Fruit fly (Drosophila melanogaster) whole organism, pupa: Measurements from ENCODE around the gene CG12983.

Experiments
- CG10348 ChIP-seq: fragments of 200-800 bp; sonication (Bioruptor generic); IDR thresholded peaks from 2 replicates; pipeline ENCODE4 v1.3.6; 2022; ENCODE audit warnings: missing biosample characterization, missing genetic modification characterization
- CG12605 ChIP-seq: fragments of 200-800 bp; sonication (Bioruptor generic); IDR thresholded peaks from 2 replicates; pipeline ENCODE4 v1.3.6; 2022; ENCODE audit warnings: missing biosample characterization, missing genetic modification characterization
- CG13204 ChIP-seq: fragments of 200-800 bp; sonication (Bioruptor generic); optimal IDR thresholded peaks from 2 replicates; lab custom pipeline; 2018; ENCODE audit warnings: missing biosample characterization, mild to moderate bottlenecking, missing genetic modification characterization, moderate library complexity
- CG14655 ChIP-seq: fragments of 200-800 bp; sonication (Bioruptor generic); optimal IDR thresholded peaks from 3 replicates; lab custom pipeline; 2017; ENCODE audit warnings: mild to moderate bottlenecking, missing biosample characterization, missing genetic modification reagents, missing genetic modification characterization
- CG15710 ChIP-seq: fragments of 200-800 bp; sonication (Bioruptor generic); optimal IDR thresholded peaks from 2 replicates; lab custom pipeline; 2018; ENCODE audit warnings: missing biosample characterization, mild to moderate bottlenecking, missing genetic modification characterization, moderate library complexity
- CG17806 ChIP-seq: fragments of 200-800 bp; sonication (Bioruptor generic); optimal IDR thresholded peaks from 2 replicates; lab custom pipeline; 2018; ENCODE audit warnings: missing biosample characterization, mild to moderate bottlenecking, missing genetic modification characterization, moderate library complexity
- CG32121 ChIP-seq: fragments of 200-800 bp; sonication (Bioruptor generic); IDR thresholded peaks from 2 replicates; pipeline ENCODE4 v1.3.6; 2022; ENCODE audit warnings: missing biosample characterization, missing genetic modification characterization
- CG34367 ChIP-seq: fragments of 200-800 bp; sonication (Bioruptor generic); optimal IDR thresholded peaks from 2 replicates; lab custom pipeline; 2018; ENCODE audit warnings: missing biosample characterization, mild to moderate bottlenecking, missing genetic modification characterization
- CG4496 ChIP-seq: fragments of 200-800 bp; sonication (Bioruptor generic); IDR thresholded peaks from 3 replicates; pipeline ENCODE4 v1.3.6; 2022; ENCODE audit warnings: missing biosample characterization, missing genetic modification characterization
- CG8159 ChIP-seq: fragments of 200-800 bp; sonication (Bioruptor generic); optimal IDR thresholded peaks from 3 replicates; lab custom pipeline; 2018; ENCODE audit warnings: missing biosample characterization, mild to moderate bottlenecking, missing genetic modification characterization, moderate library complexity
- CG8301 ChIP-seq: fragments of 200-800 bp; sonication (Bioruptor generic); optimal IDR thresholded peaks from 2 replicates; lab custom pipeline; 2018; ENCODE audit warnings: missing biosample characterization, mild to moderate bottlenecking, missing genetic modification characterization
- CG9948 ChIP-seq: fragments of 200-800 bp; sonication (Bioruptor generic); optimal IDR thresholded peaks from 2 replicates; lab custom pipeline; 2018; ENCODE audit warnings: missing biosample characterization, mild to moderate bottlenecking, missing genetic modification characterization, moderate library complexity
- D1 ChIP-seq: fragments of 200-800 bp; sonication (Bioruptor generic); optimal IDR thresholded peaks from 2 replicates; lab custom pipeline; 2018; ENCODE audit warnings: missing biosample characterization, mild to moderate bottlenecking, missing genetic modification characterization, moderate library complexity
- EcR ChIP-seq: fragments of 200-800 bp; sonication (Bioruptor generic); optimal IDR thresholded peaks from 3 replicates; lab custom pipeline; 2019; ENCODE audit warnings: missing biosample characterization, missing genetic modification characterization, mild to moderate bottlenecking, moderate library complexity, missing genetic modification reagents
- Ets98B ChIP-seq: fragments of 200-800 bp; sonication (Bioruptor generic); IDR thresholded peaks from 2 replicates; pipeline ENCODE4 v1.3.6; 2022; ENCODE audit warnings: missing biosample characterization, missing genetic modification characterization
- Pif1A ChIP-seq: fragments of 200-800 bp; sonication (Bioruptor generic); optimal IDR thresholded peaks from 3 replicates; lab custom pipeline; 2016; ENCODE audit warnings: missing biosample characterization, missing genetic modification characterization
- Pif1B ChIP-seq: fragments of 200-800 bp; sonication (Bioruptor generic); optimal IDR thresholded peaks from 3 replicates; lab custom pipeline; 2016; ENCODE audit warnings: missing biosample characterization, missing genetic modification characterization
- Snoo ChIP-seq: fragments of 200-800 bp; sonication (Bioruptor generic); optimal IDR thresholded peaks from 3 replicates; lab custom pipeline; 2017; ENCODE audit warnings: missing biosample characterization, mild to moderate bottlenecking, missing genetic modification characterization, inconsistent platforms
- fd96Ca ChIP-seq: fragments of 200-800 bp; sonication (Bioruptor generic); IDR thresholded peaks from 3 replicates; pipeline ENCODE4 v1.3.6; 2022; ENCODE audit warnings: missing biosample characterization, missing genetic modification characterization
- gl ChIP-seq: fragments of 200-800 bp; sonication (Bioruptor generic); optimal IDR thresholded peaks from 2 replicates; lab custom pipeline; 2018; ENCODE audit warnings: missing biosample characterization, mild to moderate bottlenecking, missing genetic modification characterization
- rn ChIP-seq: fragments of 200-800 bp; sonication (Bioruptor generic); IDR thresholded peaks from 2 replicates; pipeline ENCODE4 v1.3.6; 2022; ENCODE audit warnings: missing biosample characterization, missing genetic modification characterization

Gene CG12983

dm6 chr3L:20954118-20954517, 12.4 kb downstream of the CG12983 start:
- TF ChIP-seq CG17806 (tag; lab: Kevin White, UChicago) (no peak), CG15710 (tag; lab: Kevin White, UChicago) (no peak), CG4496 (GFP tag; lab: Robert Waterston, UW) (no peak), CG12605 (GFP tag; lab: Robert Waterston, UW) (no peak), Snoo (tag; lab: Kevin White, UChicago) (no peak), CG9948 (no peak), D1 (no peak), Pif1B (GFP tag; lab: Kevin White, UChicago) (no peak), Pif1A (GFP tag; lab: Kevin White, UChicago) (no peak), CG8301 (tag; lab: Kevin White, UChicago) (no peak), CG34367 (tag; lab: Kevin White, UChicago) (no peak), CG14655 (GFP tag; lab: Kevin White, UChicago) (no peak), Ets98B (no peak), CG10348 (GFP tag; lab: Robert Waterston, UW) (no peak), fd96Ca (GFP tag; lab: Robert Waterston, UW) (no peak), EcR (GFP tag; lab: Kevin White, UChicago) (no peak), CG32121 (GFP tag; lab: Robert Waterston, UW) (no peak), rn (GFP tag; lab: Robert Waterston, UW) (no peak), CG13204 (GFP tag; lab: Kevin White, UChicago) (no peak)

dm6 chr3L:20952622-20953618, 13.6 kb downstream of the CG12983 start:
- peak; percentile 45; the same call in 1 of the 2 replicates for TF ChIP-seq CG32121 (GFP tag; lab: Robert Waterston, UW)
- TF ChIP-seq CG8301 (tag; lab: Kevin White, UChicago) = peak; percentile 13
- TF ChIP-seq CG9948 = peak; percentile 35
- no peak for TF ChIP-seq Pif1A (GFP tag; lab: Kevin White, UChicago)
- TF ChIP-seq CG15710 (tag; lab: Kevin White, UChicago) = peak; percentile 24
- TF ChIP-seq rn (GFP tag; lab: Robert Waterston, UW) = peak; percentile 44; the same call in 1 of the 2 replicates
- TF ChIP-seq CG14655 (GFP tag; lab: Kevin White, UChicago) = peak; percentile 8
- TF ChIP-seq Pif1B (GFP tag; lab: Kevin White, UChicago) = no peak
- TF ChIP-seq CG13204 (GFP tag; lab: Kevin White, UChicago) = no peak
- TF ChIP-seq CG4496 (GFP tag; lab: Robert Waterston, UW) = peak; percentile 74; the same call in 2 of the 3 replicates
- peak; percentile 73; the same call in 1 of the 2 replicates for TF ChIP-seq CG12605 (GFP tag; lab: Robert Waterston, UW)
- TF ChIP-seq Snoo (tag; lab: Kevin White, UChicago) = peak; percentile 42
- TF ChIP-seq Ets98B = peak; percentile 48; the same call in 1 of the 2 replicates
- TF ChIP-seq CG8159 (tag; lab: Kevin White, UChicago) = peak; percentile 33
- TF ChIP-seq fd96Ca (GFP tag; lab: Robert Waterston, UW) = peak; percentile 75
- TF ChIP-seq CG17806 (tag; lab: Kevin White, UChicago) = peak; percentile 28
- TF ChIP-seq CG34367 (tag; lab: Kevin White, UChicago) = no peak
- no peak for TF ChIP-seq CG10348 (GFP tag; lab: Robert Waterston, UW)

dm6 chr3L:20952121-20952487, 14.5 kb downstream of the CG12983 start:
- peak; percentile 16; the same call in 1 of the 2 replicates for TF ChIP-seq CG32121 (GFP tag; lab: Robert Waterston, UW)
- TF ChIP-seq CG13204 (GFP tag; lab: Kevin White, UChicago) = no peak
- no peak for TF ChIP-seq rn (GFP tag; lab: Robert Waterston, UW)
- no peak for TF ChIP-seq CG12605 (GFP tag; lab: Robert Waterston, UW)
- TF ChIP-seq D1 = peak; percentile 13
- peak; percentile 72 for TF ChIP-seq CG14655 (GFP tag; lab: Kevin White, UChicago)
- TF ChIP-seq CG17806 (tag; lab: Kevin White, UChicago) = peak; percentile 73
- TF ChIP-seq Ets98B = no peak
- peak; percentile 77 for TF ChIP-seq CG34367 (tag; lab: Kevin White, UChicago)
- TF ChIP-seq fd96Ca (GFP tag; lab: Robert Waterston, UW) = no peak
- TF ChIP-seq Snoo (tag; lab: Kevin White, UChicago) = peak; percentile 21
- peak; percentile 77 for TF ChIP-seq CG15710 (tag; lab: Kevin White, UChicago)
- TF ChIP-seq EcR (GFP tag; lab: Kevin White, UChicago) = no peak
- TF ChIP-seq CG9948 = peak; percentile 71
- TF ChIP-seq Pif1A (GFP tag; lab: Kevin White, UChicago) = peak; percentile 58
- TF ChIP-seq CG8301 (tag; lab: Kevin White, UChicago) = peak; percentile 62
- no peak for TF ChIP-seq CG10348 (GFP tag; lab: Robert Waterston, UW)
- peak; percentile 27 for TF ChIP-seq Pif1B (GFP tag; lab: Kevin White, UChicago)
- TF ChIP-seq gl (tag; lab: Kevin White, UChicago) = peak; percentile 40
- peak; percentile 83 for TF ChIP-seq CG8159 (tag; lab: Kevin White, UChicago)
- TF ChIP-seq CG4496 (GFP tag; lab: Robert Waterston, UW) = no peak

- TF ChIP-seq fd96Ca (GFP tag; lab: Robert Waterston, UW) (peak; percentile 82), Pif1A (GFP tag; lab: Kevin White, UChicago) (peak; percentile 88), CG15710 (tag; lab: Kevin White, UChicago) (peak; percentile 87), CG4496 (GFP tag; lab: Robert Waterston, UW) (peak; percentile 91), EcR (GFP tag; lab: Kevin White, UChicago) (peak; percentile 63), CG17806 (tag; lab: Kevin White, UChicago) (peak; percentile 88), Snoo (tag; lab: Kevin White, UChicago) (peak; percentile 48), CG9948 (peak; percentile 92), gl (tag; lab: Kevin White, UChicago) (peak; percentile 76), CG12605 (GFP tag; lab: Robert Waterston, UW) (peak; percentile 78), CG8159 (tag; lab: Kevin White, UChicago) (peak; percentile 89), CG14655 (GFP tag; lab: Kevin White, UChicago) (peak; percentile 88), D1 (peak; percentile 77), CG8301 (tag; lab: Kevin White, UChicago) (peak; percentile 86), CG10348 (GFP tag; lab: Robert Waterston, UW) (no peak), CG13204 (GFP tag; lab: Kevin White, UChicago) (peak; percentile 85), CG32121 (GFP tag; lab: Robert Waterston, UW) (peak; percentile 60; the same call in 1 of the 2 replicates), Ets98B (peak; percentile 74), rn (GFP tag; lab: Robert Waterston, UW) (0 out of 2 replicates have a peak, but pooled peaks have one; percentile 41), CG34367 (tag; lab: Kevin White, UChicago) (peak; percentile 89), Pif1B (GFP tag; lab: Kevin White, UChicago) (peak; percentile 83)
These were observed 15.0 kb downstream of the CG12983 start for dm6 chr3L:20951477-20952120.
